Fruit fly (Drosophila melanogaster): Measurements from ENCODE around the gene CG45101.

dm6 chr3L:11069764-11070163 is 5.0 kb downstream of the CG45101 start, which contains the start of gene CG6310:
- no peak for TF ChIP-seq CG4318 (GFP tag; optimal IDR thresholded peaks at IDR 0.05)
- TF ChIP-seq achi (GFP tag; optimal IDR thresholded peaks at IDR 0.05) = no peak

Measured in whole organism, prepupa.